Fruit fly (Drosophila melanogaster) whole organism, embryonic: ENCODE results near the gene CG14866.

Experiments
- Asciz ChIP-seq: fragments of 200-800 bp; sonication (Bioruptor generic); optimal IDR thresholded peaks from 2 replicates; lab custom pipeline; 2017; ENCODE audit warnings: missing biosample characterization, mild to moderate bottlenecking, missing genetic modification characterization, missing genetic modification reagents
- Blimp-1 ChIP-seq: fragments of 200-800 bp; sonication (Bioruptor generic); optimal IDR thresholded peaks from 3 replicates; lab custom pipeline; 2018; ENCODE audit warnings: missing biosample characterization, missing genetic modification characterization, mild to moderate bottlenecking, moderate library complexity, missing genetic modification reagents
- CG10147 ChIP-seq: fragments of 200-800 bp; sonication (Bioruptor generic); optimal IDR thresholded peaks from 2 replicates; lab custom pipeline; 2019; ENCODE audit warnings: missing biosample characterization, mild to moderate bottlenecking, missing genetic modification characterization, moderate library complexity
- CG11695 ChIP-seq: fragments of 200-800 bp; sonication (Bioruptor generic); IDR thresholded peaks from 3 replicates; pipeline ENCODE4 v1.3.6; 2022; ENCODE audit warnings: missing biosample characterization, missing genetic modification characterization
- CG12236 ChIP-seq: fragments of 200-800 bp; sonication (Bioruptor generic); optimal IDR thresholded peaks from 2 replicates; lab custom pipeline; 2016; ENCODE audit warnings: missing biosample characterization, missing genetic modification characterization
- CG13424 ChIP-seq: fragments of 200-800 bp; sonication (Bioruptor generic); optimal IDR thresholded peaks from 2 replicates; lab custom pipeline; 2019; ENCODE audit warnings: missing biosample characterization, mild to moderate bottlenecking, missing genetic modification characterization, moderate library complexity
- CG15269 ChIP-seq: fragments of 200-800 bp; sonication (Bioruptor generic); optimal IDR thresholded peaks from 2 replicates; lab custom pipeline; 2018; ENCODE audit warnings: missing biosample characterization, mild to moderate bottlenecking, missing genetic modification characterization, moderate library complexity
- CG15696 ChIP-seq: fragments of 200-800 bp; sonication (Bioruptor generic); optimal IDR thresholded peaks from 2 replicates; lab custom pipeline; 2019; ENCODE audit warnings: missing biosample characterization, mild to moderate bottlenecking, missing genetic modification characterization, moderate library complexity
- CG18764 ChIP-seq: fragments of 200-800 bp; sonication (Bioruptor generic); optimal IDR thresholded peaks from 3 replicates; lab custom pipeline; 2016; ENCODE audit warnings: missing biosample characterization, missing genetic modification characterization
- CG2678 ChIP-seq: fragments of 200-800 bp; sonication (Bioruptor generic); optimal IDR thresholded peaks from 3 replicates; lab custom pipeline; 2019; ENCODE audit warnings: missing biosample characterization, mild to moderate bottlenecking, missing genetic modification characterization, moderate library complexity
- CG30403 ChIP-seq: fragments of 200-800 bp; sonication (Bioruptor generic); optimal IDR thresholded peaks from 3 replicates; lab custom pipeline; 2016; ENCODE audit warnings: missing biosample characterization, missing genetic modification characterization
- CG3847 ChIP-seq: fragments of 200-800 bp; sonication (Bioruptor generic); IDR thresholded peaks from 2 replicates; pipeline ENCODE4 v1.3.6; 2022; ENCODE audit warnings: missing biosample characterization, missing genetic modification characterization
- CG42726 ChIP-seq: fragments of 200-800 bp; sonication (Bioruptor generic); IDR thresholded peaks from 2 replicates; pipeline ENCODE4 v1.3.6; 2022; ENCODE audit warnings: missing biosample characterization, missing genetic modification characterization; ENCODE audit not compliant: partially characterized antibody
- CG6689 ChIP-seq: fragments of 200-800 bp; sonication (Bioruptor generic); IDR thresholded peaks from 2 replicates; pipeline ENCODE4 v1.3.6; 2022; ENCODE audit warnings: missing biosample characterization, missing genetic modification characterization
- CG7556 ChIP-seq: fragments of 200-800 bp; sonication (Bioruptor generic); optimal IDR thresholded peaks from 2 replicates; lab custom pipeline; 2017; ENCODE audit warnings: missing biosample characterization, mild to moderate bottlenecking, missing genetic modification characterization
- CG7839 ChIP-seq: fragments of 200-800 bp; sonication (Bioruptor generic); optimal IDR thresholded peaks from 3 replicates; lab custom pipeline; 2018; ENCODE audit warnings: missing biosample characterization, mild to moderate bottlenecking, missing genetic modification characterization, moderate library complexity
- CG9727 ChIP-seq: fragments of 200-800 bp; sonication (Bioruptor generic); optimal IDR thresholded peaks from 3 replicates; lab custom pipeline; 2017; ENCODE audit warnings: missing biosample characterization, mild to moderate bottlenecking, missing genetic modification characterization
- Hr39 ChIP-seq: fragments of >200 bp; optimal IDR thresholded peaks from 2 replicates; lab custom pipeline; 2017
- Med ChIP-seq: fragments of 200-800 bp; sonication (Bioruptor generic); peaks from one replicate; lab custom pipeline; 2016; ENCODE audit warnings: missing biosample characterization, missing genetic modification characterization, mild to moderate bottlenecking, inconsistent platforms, moderate library complexity
- Meics ChIP-seq: fragments of 200-800 bp; sonication (Bioruptor generic); optimal IDR thresholded peaks from 2 replicates; lab custom pipeline; 2017; ENCODE audit warnings: missing biosample characterization, mild to moderate bottlenecking, missing genetic modification characterization
- Oli ChIP-seq: fragments of 200-800 bp; sonication (Bioruptor generic); optimal IDR thresholded peaks from 2 replicates; lab custom pipeline; 2018; ENCODE audit warnings: missing biosample characterization, mild to moderate bottlenecking, missing genetic modification characterization, moderate library complexity
- bcd ChIP-seq: fragments of 200-800 bp; sonication (Bioruptor generic); optimal IDR thresholded peaks from 2 replicates; lab custom pipeline; 2017; ENCODE audit warnings: missing biosample characterization, mild to moderate bottlenecking, missing genetic modification characterization
- cato ChIP-seq: fragments of 200-800 bp; sonication (Bioruptor generic); optimal IDR thresholded peaks from 2 replicates; lab custom pipeline; 2016; ENCODE audit warnings: missing biosample characterization, missing genetic modification characterization, borderline replicate concordance
- chif ChIP-seq, 2 experiments: fragments of 200-800 bp; sonication (Bioruptor generic); optimal IDR thresholded peaks; 3 replicates each; lab custom pipeline; 2016; ENCODE audit warnings: missing biosample characterization in 2 of 2, missing genetic modification characterization in 2 of 2
- chm ChIP-seq: fragments of 200-800 bp; sonication (Bioruptor generic); IDR thresholded peaks from 2 replicates; pipeline ENCODE4 v1.3.6; 2022; ENCODE audit warnings: missing biosample characterization, missing genetic modification characterization
- crc ChIP-seq: fragments of 200-800 bp; sonication (Bioruptor generic); optimal IDR thresholded peaks from 2 replicates; lab custom pipeline; 2016; ENCODE audit warnings: missing biosample characterization, missing genetic modification characterization
- cwo ChIP-seq: fragments of 200-800 bp; sonication (Bioruptor generic); optimal IDR thresholded peaks from 3 replicates; lab custom pipeline; 2017; ENCODE audit warnings: missing biosample characterization, missing genetic modification characterization, mild to moderate bottlenecking, moderate library complexity, missing genetic modification reagents
- danr ChIP-seq: fragments of 200-800 bp; sonication (Bioruptor generic); IDR thresholded peaks from 2 replicates; pipeline ENCODE4 v1.3.6; 2022; ENCODE audit warnings: missing biosample characterization, missing genetic modification characterization
- dmrt99B ChIP-seq: fragments of 200-800 bp; sonication (Bioruptor generic); optimal IDR thresholded peaks from 2 replicates; lab custom pipeline; 2018; ENCODE audit warnings: missing biosample characterization, mild to moderate bottlenecking, missing genetic modification characterization, moderate library complexity
- eve ChIP-seq, 2 experiments: fragments of >200 bp; optimal IDR thresholded peaks; 2 replicates each; lab custom pipeline; 2017; ENCODE audit warnings: missing biosample characterization in 2 of 2, missing genetic modification characterization in 2 of 2
- fd102C ChIP-seq: fragments of 200-800 bp; sonication (Bioruptor generic); optimal IDR thresholded peaks from 2 replicates; lab custom pipeline; 2018; ENCODE audit warnings: missing biosample characterization, mild to moderate bottlenecking, missing genetic modification characterization, moderate library complexity
- gem ChIP-seq: fragments of 200-800 bp; sonication (Bioruptor generic); optimal IDR thresholded peaks from 2 replicates; lab custom pipeline; 2019; ENCODE audit warnings: missing biosample characterization, mild to moderate bottlenecking, missing genetic modification characterization, moderate library complexity
- gt ChIP-seq: fragments of 200-800 bp; sonication (Bioruptor generic); IDR thresholded peaks from 2 replicates; pipeline ENCODE4 v1.3.6; 2022; ENCODE audit warnings: missing biosample characterization, missing genetic modification characterization
- insv ChIP-seq, 2 experiments: fragments of 200-800 bp; sonication (Bioruptor generic); optimal IDR thresholded peaks; 3 replicates each; lab custom pipeline; 2016 to 2018; ENCODE audit warnings: missing biosample characterization in 2 of 2, missing genetic modification characterization in 2 of 2
- lab ChIP-seq: fragments of 200-800 bp; sonication (Bioruptor generic); optimal IDR thresholded peaks from 3 replicates; lab custom pipeline; 2017; ENCODE audit warnings: missing biosample characterization, missing genetic modification characterization, mild to moderate bottlenecking, moderate library complexity, missing genetic modification reagents
- lbe ChIP-seq: fragments of 200-800 bp; sonication (Bioruptor generic); optimal IDR thresholded peaks from 2 replicates; lab custom pipeline; 2016; ENCODE audit warnings: missing biosample characterization, mild to moderate bottlenecking, missing genetic modification characterization
- mirr ChIP-seq: fragments of 200-800 bp; sonication (Bioruptor generic); optimal IDR thresholded peaks from 3 replicates; lab custom pipeline; 2018; ENCODE audit warnings: missing biosample characterization, mild to moderate bottlenecking, missing genetic modification characterization
- nau ChIP-seq: fragments of 200-800 bp; sonication (Bioruptor generic); optimal IDR thresholded peaks from 3 replicates; lab custom pipeline; 2017; ENCODE audit warnings: missing biosample characterization, mild to moderate bottlenecking, missing genetic modification characterization, missing genetic modification reagents
- nmo ChIP-seq: fragments of 200-800 bp; sonication (Bioruptor generic); optimal IDR thresholded peaks from 2 replicates; lab custom pipeline; 2018; ENCODE audit warnings: missing biosample characterization, mild to moderate bottlenecking, missing genetic modification characterization, moderate library complexity
- pho ChIP-seq: fragments of 200-800 bp; sonication (Bioruptor generic); optimal IDR thresholded peaks from 2 replicates; lab custom pipeline; 2016; ENCODE audit warnings: missing biosample characterization, missing genetic modification characterization
- phol ChIP-seq: fragments of 200-800 bp; sonication (Bioruptor generic); optimal IDR thresholded peaks from 3 replicates; lab custom pipeline; 2018; ENCODE audit warnings: missing biosample characterization, mild to moderate bottlenecking, missing genetic modification characterization, moderate library complexity
- pnt ChIP-seq: fragments of 200-800 bp; sonication (Bioruptor generic); optimal IDR thresholded peaks from 3 replicates; lab custom pipeline; 2016; ENCODE audit warnings: missing biosample characterization, missing genetic modification characterization
- psq ChIP-seq: fragments of 200-800 bp; sonication (Bioruptor generic); optimal IDR thresholded peaks from 2 replicates; lab custom pipeline; 2017; ENCODE audit warnings: missing biosample characterization, missing genetic modification characterization
- pum ChIP-seq: fragments of 200-800 bp; sonication (Bioruptor generic); optimal IDR thresholded peaks from 2 replicates; lab custom pipeline; 2016; ENCODE audit warnings: missing biosample characterization, missing genetic modification characterization
- seq ChIP-seq: fragments of 200-800 bp; sonication (Bioruptor generic); IDR thresholded peaks from 2 replicates; pipeline ENCODE4 v1.3.6; 2022; ENCODE audit warnings: missing biosample characterization, missing genetic modification characterization
- slbo ChIP-seq: fragments of 200-800 bp; sonication (Bioruptor generic); IDR thresholded peaks from 2 replicates; pipeline ENCODE4 v1.3.6; 2022; ENCODE audit warnings: missing biosample characterization, missing genetic modification characterization
- sqz ChIP-seq: fragments of 200-800 bp; sonication (Bioruptor generic); optimal IDR thresholded peaks from 3 replicates; lab custom pipeline; 2018; ENCODE audit warnings: missing biosample characterization, mild to moderate bottlenecking, missing genetic modification characterization
- tio ChIP-seq: fragments of 200-800 bp; sonication (Bioruptor generic); optimal IDR thresholded peaks from 2 replicates; lab custom pipeline; 2017; ENCODE audit warnings: missing biosample characterization, missing genetic modification characterization, inconsistent platforms

Gene CG14866

dm6 chr3R:15293005-15293877 lies 23.0 kb upstream of the CG14866 start:
- TF ChIP-seq pnt (GFP tag; lab: Kevin White, UChicago) (peak; percentile 25), seq (no peak), tio (GFP tag; lab: Kevin White, UChicago) (no peak), bcd (GFP tag; lab: Kevin White, UChicago) (peak; percentile 39), crc (GFP tag; lab: Kevin White, UChicago) (peak; percentile 11), mirr (GFP tag; lab: Kevin White, UChicago) (no peak), chif (GFP tag; optimal IDR thresholded peaks at IDR 0.05; lab: Kevin White, UChicago) (peak in 1 of 2 experiments; percentile 28), CG13424 (tag; lab: Kevin White, UChicago) (peak; percentile 17), CG7839 (peak; percentile 59), nau (GFP tag; lab: Kevin White, UChicago) (no peak), danr (GFP tag; lab: Robert Waterston, UW) (no peak), pho (no peak), Blimp-1 (peak; percentile 23), CG11695 (GFP tag; lab: Robert Waterston, UW) (no peak), eve (GFP tag; optimal IDR thresholded peaks at IDR 0.05; lab: Kevin White, UChicago) (peak in 1 of 2 experiments; percentile 68), Med (GFP tag; lab: Kevin White, UChicago) (peak; percentile 81), phol (tag; lab: Kevin White, UChicago) (peak; percentile 51), Hr39 (lab: Kevin White, UChicago) (no peak), lbe (GFP tag; lab: Kevin White, UChicago) (peak; percentile 10), gem (peak; percentile 58), CG15696 (tag; lab: Kevin White, UChicago) (no peak), CG30403 (GFP tag; lab: Kevin White, UChicago) (peak; percentile 45), CG10147 (GFP tag; lab: Kevin White, UChicago) (peak; percentile 19), CG3847 (no peak), CG9727 (peak; percentile 6), gt (GFP tag; lab: Robert Waterston, UW) (no peak), cato (GFP tag; lab: Kevin White, UChicago) (no peak), CG15269 (tag; lab: Kevin White, UChicago) (peak; percentile 1), pum (GFP tag; lab: Kevin White, UChicago) (peak; percentile 20), slbo (0 out of 2 replicates have a peak, but pooled peaks have one; percentile 21), psq (GFP tag; lab: Kevin White, UChicago) (peak; percentile 51), Meics (peak; percentile 33), CG12236 (GFP tag; lab: Kevin White, UChicago) (no peak), CG7556 (peak; percentile 26), nmo (GFP tag; lab: Kevin White, UChicago) (peak; percentile 42), sqz (peak; percentile 44), dmrt99B (peak; percentile 68), CG42726 (no peak), insv (GFP tag; optimal IDR thresholded peaks at IDR 0.05; lab: Kevin White, UChicago) (no peak), Oli (tag; lab: Kevin White, UChicago) (no peak), fd102C (GFP tag; lab: Kevin White, UChicago) (no peak), lab (GFP tag; lab: Kevin White, UChicago) (peak; percentile 17), Asciz (GFP tag; lab: Kevin White, UChicago) (peak; percentile 38), cwo (GFP tag; lab: Kevin White, UChicago) (peak; percentile 18), CG18764 (GFP tag; lab: Kevin White, UChicago) (no peak), CG2678 (tag; lab: Kevin White, UChicago) (peak; percentile 54), chm (GFP tag; lab: Robert Waterston, UW) (no peak), CG6689 (no peak)
